Worm (Caenorhabditis elegans) whole organism, L3 larva: Measurements from ENCODE around the gene olrn-1.

Experiments used
- R02D3.7 ChIP-seq: fragments of 150-350 bp; optimal IDR thresholded peaks from 2 replicates; lab custom pipeline; 2014; ENCODE audit warnings: missing biosample characterization, missing genetic modification characterization
- egl-27 ChIP-seq: sonication (generic microtip); optimal IDR thresholded peaks from 4 replicates; lab custom pipeline; 2017; ENCODE audit warnings: missing biosample characterization, missing genetic modification reagents, missing genetic modification characterization
- elt-2 ChIP-seq: sonication (generic microtip); optimal IDR thresholded peaks from 2 replicates; lab custom pipeline; 2016; ENCODE audit warnings: missing genetic modification reagents, mild to moderate bottlenecking, missing genetic modification characterization, missing compliant biosample characterization
- elt-3 ChIP-seq, 3 experiments: fragments of 150-350 bp in 1 of 3; sonication (generic microtip) in 2 of 3; optimal IDR thresholded peaks; 2 replicates in 2 of 3; 4 replicates in 1 of 3; lab custom pipeline; 2014 to 2017; ENCODE audit warnings: missing biosample characterization in 3 of 3, missing genetic modification characterization in 3 of 3
- fos-1 ChIP-seq: fragments of 150-350 bp; optimal IDR thresholded peaks from 2 replicates; lab custom pipeline; 2014; ENCODE audit warnings: missing biosample characterization, missing genetic modification characterization
- mdl-1 ChIP-seq: fragments of 150-350 bp; optimal IDR thresholded peaks from 2 replicates; lab custom pipeline; 2014; ENCODE audit warnings: missing biosample characterization, missing genetic modification characterization
- mml-1 ChIP-seq: fragments of 150-350 bp; sonication (generic microtip); optimal IDR thresholded peaks from 3 replicates; lab custom pipeline; 2014; ENCODE audit warnings: missing biosample characterization, missing genetic modification characterization
- nhr-28 ChIP-seq: fragments of 150-350 bp; optimal IDR thresholded peaks from 2 replicates; lab custom pipeline; 2014; ENCODE audit warnings: missing biosample characterization, missing genetic modification characterization
- pha-4 ChIP-seq: fragments of 150-350 bp; optimal IDR thresholded peaks from 2 replicates; lab custom pipeline; 2014; ENCODE audit warnings: missing biosample characterization, missing genetic modification reagents, missing genetic modification characterization
- unc-39 ChIP-seq: sonication (generic microtip); optimal IDR thresholded peaks from 4 replicates; lab custom pipeline; 2017; ENCODE audit warnings: missing biosample characterization, missing genetic modification characterization
- ztf-4 ChIP-seq: fragments of 150-350 bp; optimal IDR thresholded peaks from 2 replicates; lab custom pipeline; 2014; ENCODE audit warnings: missing biosample characterization, missing genetic modification characterization

DNA sequence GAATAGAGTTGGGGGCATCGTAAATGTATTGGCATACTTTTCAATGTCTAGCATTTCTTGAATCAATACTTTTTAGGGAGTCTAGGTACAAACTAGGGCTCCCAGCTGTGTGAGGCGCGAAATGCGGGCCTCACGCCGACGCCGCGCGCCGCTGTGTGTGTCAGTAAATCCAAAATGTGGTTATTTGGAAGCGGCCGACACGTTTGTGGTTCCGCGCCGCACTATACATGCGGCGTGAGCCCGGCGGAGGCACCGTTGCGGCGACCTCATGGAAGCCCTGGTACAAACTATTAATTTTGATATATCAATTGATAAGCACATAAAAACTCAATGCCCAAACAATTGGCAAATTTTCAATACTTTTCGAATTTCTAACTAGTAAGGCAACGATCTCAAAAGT is 48.7 kb downstream of the olrn-1 start:
- no peak for TF ChIP-seq elt-3 (tag; optimal IDR thresholded peaks at IDR 0.05; lab: Kevin White, UChicago)
- TF ChIP-seq pha-4, result no peak
- TF ChIP-seq mml-1 (tag; lab: Kevin White, UChicago), result no peak
- no peak for TF ChIP-seq nhr-28
- no peak for TF ChIP-seq R02D3.7
- no peak for TF ChIP-seq unc-39 (tag; lab: Kevin White, UChicago)
- TF ChIP-seq ztf-4 (tag; lab: Kevin White, UChicago), result no peak
- TF ChIP-seq mdl-1, result no peak
- no peak for TF ChIP-seq elt-2 (tag; lab: Kevin White, UChicago)
- no peak for TF ChIP-seq fos-1 (tag; lab: Kevin White, UChicago)
- no peak for TF ChIP-seq egl-27 (tag; lab: Kevin White, UChicago)
